Worm (Caenorhabditis elegans) whole organism, young adult: ENCODE measurements around the gene sams-1.

ENCODE experiments used
- B0035.1 ChIP-seq: sonication (generic microtip); optimal IDR thresholded peaks from 2 replicates; lab custom pipeline; 2016; ENCODE audit warnings: missing genetic modification characterization, mild to moderate bottlenecking, missing compliant biosample characterization, missing genotype, missing genetic modification reagents
- F22D6.2 ChIP-seq: sonication (generic microtip); optimal IDR thresholded peaks from 2 replicates; lab custom pipeline; 2016; ENCODE audit warnings: mild to moderate bottlenecking, missing genetic modification characterization, missing compliant biosample characterization
- F33H1.4 ChIP-seq: fragments of 200-800 bp; sonication (Bioruptor generic); IDR thresholded peaks from 2 replicates; pipeline ENCODE4 v1.3.6; 2022; ENCODE audit warnings: missing genetic modification reagents, missing genetic modification characterization, missing compliant biosample characterization
- F37B4.10 ChIP-seq: fragments of 200-800 bp; sonication (Bioruptor generic); IDR thresholded peaks from 2 replicates; pipeline ENCODE4 v1.3.6; 2022; ENCODE audit warnings: missing genetic modification characterization, missing compliant biosample characterization
- F55B11.4 ChIP-seq: sonication (generic microtip); optimal IDR thresholded peaks from 2 replicates; lab custom pipeline; 2016; ENCODE audit warnings: missing compliant biosample characterization, missing genetic modification characterization, borderline replicate concordance; ENCODE audit not compliant: insufficient read depth
- F57A8.1 ChIP-seq: fragments of 200-800 bp; sonication (Bioruptor generic); optimal IDR thresholded peaks from 2 replicates; lab custom pipeline; 2018; ENCODE audit warnings: mild to moderate bottlenecking, missing genetic modification characterization, moderate library complexity, missing compliant biosample characterization
- T07F8.4 ChIP-seq: sonication (generic microtip); optimal IDR thresholded peaks from 2 replicates; lab custom pipeline; 2016; ENCODE audit warnings: mild to moderate bottlenecking, missing genetic modification characterization, moderate library complexity, missing compliant biosample characterization
- Y53F4B.3 ChIP-seq: fragments of 200-800 bp; sonication (Bioruptor generic); IDR thresholded peaks from 2 replicates; pipeline ENCODE4 v1.3.6; 2022; ENCODE audit warnings: missing genetic modification reagents, missing genetic modification characterization, missing compliant biosample characterization
- Y53G8AR.9 ChIP-seq: fragments of 200-800 bp; sonication (Bioruptor generic); conservative IDR thresholded peaks from 2 replicates; pipeline ENCODE4 v1.3.6; 2022; ENCODE audit warnings: missing genetic modification reagents, missing genetic modification characterization, missing compliant biosample characterization
- Y95B8A.8 ChIP-seq: fragments of 200-800 bp; sonication (Bioruptor generic); IDR thresholded peaks from 2 replicates; pipeline ENCODE4 v1.3.6; 2022; ENCODE audit warnings: missing genetic modification reagents, missing genetic modification characterization, missing compliant biosample characterization
- akir-1 ChIP-seq: fragments of 200-800 bp; sonication (Bioruptor generic); optimal IDR thresholded peaks from 2 replicates; lab custom pipeline; 2018; ENCODE audit warnings: mild to moderate bottlenecking, missing genetic modification characterization, moderate library complexity, missing compliant biosample characterization
- atf-7 ChIP-seq: sonication (generic microtip); optimal IDR thresholded peaks from 2 replicates; lab custom pipeline; 2017; ENCODE audit warnings: mild to moderate bottlenecking, missing genetic modification characterization, missing compliant biosample characterization
- bed-1 ChIP-seq: fragments of 200-800 bp; sonication (Bioruptor generic); IDR thresholded peaks from 2 replicates; pipeline ENCODE4 v1.3.6; 2022; ENCODE audit warnings: missing genetic modification reagents, missing genetic modification characterization, missing compliant biosample characterization
- cebp-1 ChIP-seq, 2 experiments: fragments of 200-800 bp in 1 of 2; sonication (Bioruptor generic) in 1 of 2; sonication (generic microtip) in 1 of 2; IDR thresholded peaks in 1 of 2; optimal IDR thresholded peaks in 1 of 2; 2 replicates each; pipeline versions ENCODE4 v1.3.6 to Lab custom; 2017 to 2022; ENCODE audit warnings: missing compliant biosample characterization in 2 of 2, missing genetic modification characterization in 2 of 2, mild to moderate bottlenecking in 1 of 2, missing genetic modification reagents in 1 of 2, moderate library complexity in 1 of 2
- ceh-27 ChIP-seq: fragments of 200-800 bp; sonication (Bioruptor generic); optimal IDR thresholded peaks from 2 replicates; lab custom pipeline; 2018; ENCODE audit warnings: mild to moderate bottlenecking, missing genetic modification characterization, moderate library complexity, missing compliant biosample characterization
- ceh-58 ChIP-seq: fragments of 200-800 bp; sonication (Bioruptor generic); IDR thresholded peaks from 2 replicates; pipeline ENCODE4 v1.3.6; 2022; ENCODE audit warnings: missing genetic modification characterization, missing compliant biosample characterization
- ceh-79 ChIP-seq: sonication (generic microtip); optimal IDR thresholded peaks from 2 replicates; lab custom pipeline; 2017; ENCODE audit warnings: mild to moderate bottlenecking, missing genetic modification characterization, missing compliant biosample characterization
- ceh-91 ChIP-seq: fragments of 200-800 bp; sonication (Bioruptor generic); IDR thresholded peaks from 2 replicates; pipeline ENCODE4 v1.3.6; 2022; ENCODE audit warnings: missing genetic modification reagents, missing genetic modification characterization, missing compliant biosample characterization
- dpl-1 ChIP-seq: fragments of 150-350 bp; optimal IDR thresholded peaks from 2 replicates; lab custom pipeline; 2014; ENCODE audit warnings: missing biosample characterization, missing genetic modification reagents, missing genetic modification characterization
- egl-44 ChIP-seq: fragments of 200-800 bp; sonication (Bioruptor generic); IDR thresholded peaks from 2 replicates; pipeline ENCODE4 v1.3.6; 2022; ENCODE audit warnings: missing genetic modification reagents, missing genetic modification characterization, missing compliant biosample characterization
- ekl-4 ChIP-seq: fragments of 200-800 bp; sonication (Bioruptor generic); IDR thresholded peaks from 2 replicates; pipeline ENCODE4 v1.3.6; 2022; ENCODE audit warnings: missing genetic modification reagents, missing genetic modification characterization, missing compliant biosample characterization
- fkh-3 ChIP-seq: sonication (generic microtip); optimal IDR thresholded peaks from 2 replicates; lab custom pipeline; 2016; ENCODE audit warnings: mild to moderate bottlenecking, missing genetic modification characterization, missing compliant biosample characterization
- hmg-1.2 ChIP-seq: fragments of 200-800 bp; sonication (Bioruptor generic); IDR thresholded peaks from 2 replicates; pipeline ENCODE4 v1.3.6; 2022; ENCODE audit warnings: missing genetic modification reagents, missing genetic modification characterization, missing compliant biosample characterization
- let-526 ChIP-seq: fragments of 200-800 bp; sonication (Bioruptor generic); IDR thresholded peaks from 2 replicates; pipeline ENCODE4 v1.3.6; 2022; ENCODE audit warnings: missing genetic modification reagents, missing genetic modification characterization, missing compliant biosample characterization
- lin-35 ChIP-seq, 3 experiments: fragments of 150-350 bp in 2 of 3; sonication (generic microtip) in 1 of 3; optimal IDR thresholded peaks; 2 replicates each; lab custom pipeline; 2014 to 2018; ENCODE audit warnings: missing biosample characterization in 3 of 3, missing genetic modification characterization in 3 of 3, missing genetic modification reagents in 3 of 3
- lin-40 ChIP-seq: sonication (generic microtip); optimal IDR thresholded peaks from 2 replicates; lab custom pipeline; 2016; ENCODE audit warnings: missing genetic modification characterization, mild to moderate bottlenecking, missing compliant biosample characterization, missing genotype, missing genetic modification reagents
- lsy-27 ChIP-seq: sonication (generic microtip); optimal IDR thresholded peaks from 2 replicates; lab custom pipeline; 2017; ENCODE audit warnings: missing genetic modification characterization, mild to moderate bottlenecking, missing compliant biosample characterization, antibody characterized with exemption, missing genotype, borderline replicate concordance; ENCODE audit not compliant: insufficient read depth
- mcd-1 ChIP-seq: fragments of 200-800 bp; sonication (Bioruptor generic); IDR thresholded peaks from 2 replicates; pipeline ENCODE4 v1.3.6; 2022; ENCODE audit warnings: missing genetic modification reagents, missing genetic modification characterization, missing compliant biosample characterization
- mes-4 ChIP-seq: sonication (generic microtip); optimal IDR thresholded peaks from 2 replicates; lab custom pipeline; 2016; ENCODE audit warnings: missing genotype, missing genetic modification characterization, missing compliant biosample characterization
- mxl-1 ChIP-seq: sonication (generic microtip); optimal IDR thresholded peaks from 2 replicates; lab custom pipeline; 2016; ENCODE audit warnings: missing genetic modification characterization, missing compliant biosample characterization
- nfya-1 ChIP-seq: sonication (generic microtip); optimal IDR thresholded peaks from 2 replicates; lab custom pipeline; 2017; ENCODE audit warnings: antibody characterized with exemption, missing compliant biosample characterization, missing genetic modification characterization, borderline replicate concordance; ENCODE audit not compliant: insufficient read depth
- nfyb-1 ChIP-seq: fragments of 200-800 bp; sonication (Bioruptor generic); IDR thresholded peaks from 2 replicates; pipeline ENCODE4 v1.3.6; 2022; ENCODE audit warnings: missing genetic modification reagents, missing genetic modification characterization, missing compliant biosample characterization
- nhr-120 ChIP-seq: fragments of 200-800 bp; sonication (Bioruptor generic); IDR thresholded peaks from 2 replicates; pipeline ENCODE4 v1.3.6; 2022; ENCODE audit warnings: missing genetic modification characterization, missing compliant biosample characterization
- nhr-80 ChIP-seq: sonication (generic microtip); optimal IDR thresholded peaks from 2 replicates; lab custom pipeline; 2016; ENCODE audit warnings: missing genetic modification characterization, missing compliant biosample characterization
- rcor-1 ChIP-seq: fragments of 200-800 bp; sonication (Bioruptor generic); IDR thresholded peaks from 2 replicates; pipeline ENCODE4 v1.3.6; 2022; ENCODE audit warnings: missing genetic modification reagents, missing genetic modification characterization, missing compliant biosample characterization
- repo-1 ChIP-seq: sonication (generic microtip); optimal IDR thresholded peaks from 2 replicates; lab custom pipeline; 2017; ENCODE audit warnings: mild to moderate bottlenecking, missing genetic modification characterization, missing compliant biosample characterization
- rpc-1 ChIP-seq, 2 experiments: fragments of 150-350 bp in 1 of 2; sonication (generic microtip) in 1 of 2; optimal IDR thresholded peaks; 2 replicates each; lab custom pipeline; 2014 to 2018; ENCODE audit warnings: missing biosample characterization in 1 of 2, missing genetic modification characterization in 1 of 2, missing genetic modification reagents in 1 of 2, missing genotype in 1 of 2
- snpc-1.1 ChIP-seq: sonication (generic microtip); optimal IDR thresholded peaks from 2 replicates; lab custom pipeline; 2017; ENCODE audit warnings: missing genetic modification characterization, mild to moderate bottlenecking, missing compliant biosample characterization, antibody characterized with exemption, moderate library complexity, missing genotype, missing genetic modification reagents; ENCODE audit not compliant: insufficient read depth
- snpc-4 ChIP-seq, 5 experiments: fragments of 150-350 bp in 1 of 5; sonication (generic microtip) in 4 of 5; optimal IDR thresholded peaks; 2 replicates each; lab custom pipeline; 2014 to 2018; ENCODE audit warnings: missing genetic modification characterization in 5 of 5, missing biosample characterization in 3 of 5, antibody characterized with exemption in 2 of 5, mild to moderate bottlenecking in 2 of 5, missing compliant biosample characterization in 2 of 5, missing genotype in 2 of 5, moderate library complexity in 2 of 5, missing genetic modification reagents in 1 of 5
- tbp1 ChIP-seq: fragments of 200-800 bp; sonication (Bioruptor generic); optimal IDR thresholded peaks from 2 replicates; lab custom pipeline; 2018; ENCODE audit warnings: mild to moderate bottlenecking, missing genetic modification characterization, missing compliant biosample characterization
- tbx-9 ChIP-seq: sonication (generic microtip); optimal IDR thresholded peaks from 2 replicates; lab custom pipeline; 2016; ENCODE audit warnings: borderline replicate concordance, missing genetic modification characterization, inconsistent platforms, missing compliant biosample characterization
- tlf-1 ChIP-seq: fragments of 200-800 bp; sonication (Bioruptor generic); optimal IDR thresholded peaks from 2 replicates; lab custom pipeline; 2018; ENCODE audit warnings: mild to moderate bottlenecking, missing genetic modification characterization, missing compliant biosample characterization
- zfh-2 ChIP-seq: fragments of 200-800 bp; sonication (Bioruptor generic); conservative IDR thresholded peaks from 2 replicates; pipeline ENCODE4 v1.3.6; 2022; ENCODE audit warnings: missing genetic modification reagents, missing genetic modification characterization, missing compliant biosample characterization
- zim-3 ChIP-seq: sonication (generic microtip); optimal IDR thresholded peaks from 2 replicates; lab custom pipeline; 2017; ENCODE audit warnings: mild to moderate bottlenecking, missing genetic modification characterization, moderate library complexity, missing compliant biosample characterization
- ztf-25 ChIP-seq: fragments of 200-800 bp; sonication (Bioruptor generic); IDR thresholded peaks from 2 replicates; pipeline ENCODE4 v1.3.6; 2022; ENCODE audit warnings: missing genetic modification reagents, missing genetic modification characterization, missing compliant biosample characterization
- ztf-3 ChIP-seq: fragments of 200-800 bp; sonication (Bioruptor generic); optimal IDR thresholded peaks from 2 replicates; lab custom pipeline; 2018; ENCODE audit warnings: mild to moderate bottlenecking, missing genetic modification characterization, missing compliant biosample characterization

The sams-1 gene

ce11 chrX:11934933-11935332 is 30.8 kb upstream of the sams-1 start (continued):
- TF ChIP-seq nhr-120 (GFP tag; lab: Robert Waterston, UW) (no peak), ztf-3 (no peak), ztf-25 (peak; percentile 84; the same call in 1 of the 2 replicates), Y95B8A.8 (GFP tag; lab: Robert Waterston, UW) (no peak), T07F8.4 (tag; lab: Kevin White, UChicago) (peak; percentile 25), repo-1 (tag; lab: Kevin White, UChicago) (peak; percentile 5), ceh-79 (tag; lab: Kevin White, UChicago) (no peak), ceh-27 (peak; percentile 69), Y53F4B.3 (GFP tag; lab: Robert Waterston, UW) (no peak), mcd-1 (GFP tag; lab: Robert Waterston, UW) (peak; percentile 70), ekl-4 (GFP tag; lab: Robert Waterston, UW) (peak; percentile 63), atf-7 (tag; lab: Kevin White, UChicago) (peak; percentile 32), lsy-27 (tag; lab: Kevin White, UChicago) (no peak), zfh-2 (GFP tag; lab: Robert Waterston, UW) (no peak), snpc-4 (GFP tag; optimal IDR thresholded peaks at IDR 0.05; lab: Kevin White, UChicago) (peak; percentile 33), snpc-4 (tag; optimal IDR thresholded peaks at IDR 0.05; lab: Kevin White, UChicago) (peak in 3 of 4 experiments; percentile 20 to 75 (median 61)), F33H1.4 (GFP tag; lab: Robert Waterston, UW) (no peak), hmg-1.2 (peak; percentile 82), mxl-1 (tag; lab: Kevin White, UChicago) (peak; percentile 31), cebp-1 (GFP tag; IDR thresholded peaks at IDR 0.05; lab: Robert Waterston, UW) (0 out of 2 replicates have a peak, but pooled peaks have one; percentile 25), cebp-1 (tag; optimal IDR thresholded peaks at IDR 0.05; lab: Kevin White, UChicago) (peak; percentile 73), tlf-1 (GFP tag; lab: Kevin White, UChicago) (no peak), lin-35 (GFP tag; optimal IDR thresholded peaks at IDR 0.05; lab: Kevin White, UChicago) (no peak), nhr-80 (tag; lab: Kevin White, UChicago) (peak; percentile 3), tbp1 (peak; percentile 96), tbx-9 (tag; lab: Kevin White, UChicago) (no peak), ceh-58 (GFP tag; lab: Robert Waterston, UW) (no peak), dpl-1 (GFP tag; lab: Kevin White, UChicago) (no peak), B0035.1 (tag; lab: Kevin White, UChicago) (no peak), mes-4 (tag; lab: Kevin White, UChicago) (peak; percentile 59), zim-3 (tag; lab: Kevin White, UChicago) (peak; percentile 25), F57A8.1 (no peak), F37B4.10 (GFP tag; lab: Robert Waterston, UW) (no peak), egl-44 (peak; percentile 82), F22D6.2 (tag; lab: Kevin White, UChicago) (peak; percentile 31), nfyb-1 (GFP tag; lab: Robert Waterston, UW) (peak; percentile 86), nfya-1 (tag; lab: Kevin White, UChicago) (no peak), rpc-1 (optimal IDR thresholded peaks at IDR 0.05; lab: Kevin White, UChicago) (peak; percentile 82), rpc-1 (tag; optimal IDR thresholded peaks at IDR 0.05; lab: Kevin White, UChicago) (peak; percentile 86), snpc-1.1 (tag; lab: Kevin White, UChicago) (peak; percentile 53), Y53G8AR.9 (GFP tag; lab: Robert Waterston, UW) (0 out of 2 replicates have a peak, but pooled peaks have one; percentile 36), rcor-1 (GFP tag; lab: Robert Waterston, UW) (peak; percentile 81), F55B11.4 (no peak), bed-1 (GFP tag; lab: Robert Waterston, UW) (no peak), ceh-91 (GFP tag; lab: Robert Waterston, UW) (no peak), fkh-3 (peak; percentile 13), lin-40 (tag; lab: Kevin White, UChicago) (peak; percentile 83), akir-1 (GFP tag; lab: Kevin White, UChicago) (no peak), let-526 (GFP tag; lab: Robert Waterston, UW) (0 out of 2 replicates have a peak, but pooled peaks have one; percentile 35)
